Worm (Caenorhabditis elegans) whole organism, mixed stage, embryonic: ENCODE data around the gene srw-33.
A peak's percentile ranks its signal among the peaks of the same experiment; 100 is the strongest.

ENCODE experiments used
- bed-3 ChIP-seq: fragments of 200-800 bp; sonication (Bioruptor generic); optimal IDR thresholded peaks from 3 replicates; lab custom pipeline; 2018; ENCODE audit warnings: mild to moderate bottlenecking, missing genetic modification characterization, moderate library complexity, missing compliant biosample characterization
- ceh-39 ChIP-seq: fragments of 150-350 bp; optimal IDR thresholded peaks from 2 replicates; lab custom pipeline; 2014; ENCODE audit warnings: missing biosample characterization, missing genetic modification characterization
- ceh-43 ChIP-seq: fragments of 200-800 bp; sonication (Bioruptor generic); optimal IDR thresholded peaks from 2 replicates; lab custom pipeline; 2018; ENCODE audit warnings: mild to moderate bottlenecking, missing genetic modification characterization, moderate library complexity, missing compliant biosample characterization
- ceh-83 ChIP-seq: fragments of 200-800 bp; sonication (Bioruptor generic); optimal IDR thresholded peaks from 2 replicates; lab custom pipeline; 2018; ENCODE audit warnings: mild to moderate bottlenecking, missing genetic modification characterization, missing compliant biosample characterization
- ces-1 ChIP-seq: fragments of 150-350 bp; optimal IDR thresholded peaks from 2 replicates; lab custom pipeline; 2014; ENCODE audit warnings: missing biosample characterization, missing genetic modification reagents, missing genetic modification characterization
- cnd-1 ChIP-seq: fragments of 200-800 bp; sonication (Bioruptor generic); optimal IDR thresholded peaks from 2 replicates; lab custom pipeline; 2018; ENCODE audit warnings: mild to moderate bottlenecking, missing genetic modification characterization, missing compliant biosample characterization
- drap-1 ChIP-seq: fragments of 200-800 bp; sonication (Bioruptor generic); optimal IDR thresholded peaks from 3 replicates; lab custom pipeline; 2018; ENCODE audit warnings: mild to moderate bottlenecking, missing genetic modification characterization, missing compliant biosample characterization
- elt-1 ChIP-seq: sonication (generic microtip); optimal IDR thresholded peaks from 2 replicates; lab custom pipeline; 2017; ENCODE audit warnings: missing genetic modification characterization, mild to moderate bottlenecking, missing compliant biosample characterization, antibody characterized with exemption, moderate library complexity, borderline replicate concordance; ENCODE audit not compliant: insufficient read depth
- elt-3 ChIP-seq: fragments of 150-350 bp; optimal IDR thresholded peaks from 2 replicates; lab custom pipeline; 2014; ENCODE audit warnings: missing biosample characterization, missing genetic modification characterization
- ham-2 ChIP-seq: fragments of 200-800 bp; sonication (Bioruptor generic); optimal IDR thresholded peaks from 2 replicates; lab custom pipeline; 2018; ENCODE audit warnings: mild to moderate bottlenecking, missing genetic modification characterization, missing compliant biosample characterization
- hlh-1 ChIP-seq: fragments of 150-350 bp; optimal IDR thresholded peaks from 2 replicates; lab custom pipeline; 2014; ENCODE audit warnings: missing biosample characterization, missing genetic modification reagents, missing genetic modification characterization
- lin-13 ChIP-seq: fragments of 150-350 bp; optimal IDR thresholded peaks from 2 replicates; lab custom pipeline; 2014; ENCODE audit warnings: missing biosample characterization, missing genetic modification characterization
- lin-32 ChIP-seq: fragments of 200-800 bp; sonication (Bioruptor generic); optimal IDR thresholded peaks from 2 replicates; lab custom pipeline; 2018; ENCODE audit warnings: mild to moderate bottlenecking, missing genetic modification characterization, missing compliant biosample characterization
- mab-5 ChIP-seq: fragments of 150-350 bp; optimal IDR thresholded peaks from 2 replicates; lab custom pipeline; 2014; ENCODE audit warnings: missing biosample characterization, missing genetic modification characterization
- mep-1 ChIP-seq: fragments of 150-350 bp; optimal IDR thresholded peaks from 2 replicates; lab custom pipeline; 2017; ENCODE audit warnings: missing biosample characterization, missing genetic modification reagents, missing genetic modification characterization, inconsistent platforms
- mls-2 ChIP-seq: sonication (generic microtip); optimal IDR thresholded peaks from 2 replicates; lab custom pipeline; 2016; ENCODE audit warnings: mild to moderate bottlenecking, missing genetic modification characterization, moderate library complexity, missing compliant biosample characterization
- nhr-12 ChIP-seq: fragments of 150-350 bp; optimal IDR thresholded peaks from 2 replicates; lab custom pipeline; 2014; ENCODE audit warnings: missing biosample characterization, missing genetic modification characterization
- nhr-2 ChIP-seq: fragments of 150-350 bp; optimal IDR thresholded peaks from 2 replicates; lab custom pipeline; 2014; ENCODE audit warnings: missing biosample characterization, missing genetic modification characterization
- nhr-237 ChIP-seq: fragments of 150-350 bp; optimal IDR thresholded peaks from 2 replicates; lab custom pipeline; 2014; ENCODE audit warnings: missing biosample characterization, missing genetic modification characterization
- nhr-28 ChIP-seq: fragments of 150-350 bp; optimal IDR thresholded peaks from 2 replicates; lab custom pipeline; 2014; ENCODE audit warnings: missing biosample characterization, missing genetic modification characterization
- nhr-76 ChIP-seq: sonication (generic microtip); optimal IDR thresholded peaks from 2 replicates; lab custom pipeline; 2017; ENCODE audit warnings: missing biosample characterization, missing genetic modification characterization
- pha-4 ChIP-seq: fragments of 150-350 bp; optimal IDR thresholded peaks from 2 replicates; lab custom pipeline; 2018; ENCODE audit warnings: missing biosample characterization, missing genetic modification reagents, missing genetic modification characterization
- sem-2 ChIP-seq: fragments of 200-800 bp; sonication (Bioruptor generic); optimal IDR thresholded peaks from 2 replicates; lab custom pipeline; 2018; ENCODE audit warnings: mild to moderate bottlenecking, missing genetic modification characterization, missing compliant biosample characterization
- snpc-4 ChIP-seq: fragments of 150-350 bp; optimal IDR thresholded peaks from 2 replicates; lab custom pipeline; 2014; ENCODE audit warnings: missing biosample characterization, missing genetic modification characterization
- sptf-1 ChIP-seq: sonication (generic microtip); optimal IDR thresholded peaks from 2 replicates; lab custom pipeline; 2017; ENCODE audit warnings: mild to moderate bottlenecking, missing genetic modification characterization, moderate library complexity, missing compliant biosample characterization
- tbx-8 ChIP-seq: fragments of 200-800 bp; sonication (Bioruptor generic); optimal IDR thresholded peaks from 2 replicates; lab custom pipeline; 2018; ENCODE audit warnings: mild to moderate bottlenecking, missing genetic modification characterization, moderate library complexity, missing compliant biosample characterization
- unc-120 ChIP-seq: sonication (generic microtip); optimal IDR thresholded peaks from 2 replicates; lab custom pipeline; 2017; ENCODE audit warnings: missing genetic modification characterization, missing compliant biosample characterization; ENCODE audit not compliant: poor library complexity, severe bottlenecking
- unc-39 ChIP-seq: fragments of 150-350 bp; optimal IDR thresholded peaks from 2 replicates; lab custom pipeline; 2014; ENCODE audit warnings: missing biosample characterization, missing genetic modification characterization
- unc-62 ChIP-seq: fragments of 150-350 bp; optimal IDR thresholded peaks from 2 replicates; lab custom pipeline; 2014; ENCODE audit warnings: missing biosample characterization, missing genetic modification reagents, missing genetic modification characterization
- ztf-11 ChIP-seq: fragments of 150-350 bp; optimal IDR thresholded peaks from 2 replicates; lab custom pipeline; 2014; ENCODE audit warnings: missing biosample characterization, missing genetic modification characterization

The srw-33 gene

ce11 chrV:15451421-15451820 is at the start of gene srw-33:
Gene srw-33, minus strand, starts transcription at chrV:15451521.
- no peak for TF ChIP-seq mls-2 (tag; lab: Kevin White, UChicago)
- no peak for TF ChIP-seq nhr-2
- no peak for TF ChIP-seq ceh-39 (tag; lab: Kevin White, UChicago)
- TF ChIP-seq nhr-76 (tag; lab: Kevin White, UChicago) = no peak
- TF ChIP-seq lin-13 = no peak
- TF ChIP-seq ceh-83 = no peak
- TF ChIP-seq sptf-1 (tag; lab: Kevin White, UChicago) = no peak
- TF ChIP-seq hlh-1 = no peak
- TF ChIP-seq mab-5 (tag; lab: Kevin White, UChicago) = no peak
- TF ChIP-seq ces-1 = no peak

- TF ChIP-seq unc-62 (GFP tag; lab: Kevin White, UChicago) (no peak), tbx-8 (GFP tag; lab: Kevin White, UChicago) (no peak), lin-13 (no peak), sem-2 (GFP tag; lab: Kevin White, UChicago) (no peak), snpc-4 (tag; lab: Kevin White, UChicago) (no peak), cnd-1 (no peak), ztf-11 (tag; lab: Kevin White, UChicago) (no peak), nhr-12 (no peak), ceh-43 (GFP tag; lab: Kevin White, UChicago) (no peak), elt-3 (tag; lab: Kevin White, UChicago) (no peak), pha-4 (no peak), nhr-28 (tag; lab: Kevin White, UChicago) (no peak), unc-120 (tag; lab: Kevin White, UChicago) (no peak), unc-39 (tag; lab: Kevin White, UChicago) (no peak)
Observed at ce11 chrV:15499099-15499498, 47.8 kb upstream of the srw-33 start.

- no peak for TF ChIP-seq lin-13
- no peak for TF ChIP-seq ceh-39 (tag; lab: Kevin White, UChicago)
- TF ChIP-seq ceh-43 (GFP tag; lab: Kevin White, UChicago) = no peak
- TF ChIP-seq pha-4 = no peak
- no peak for TF ChIP-seq hlh-1
- no peak for TF ChIP-seq nhr-12
- no peak for TF ChIP-seq sptf-1 (tag; lab: Kevin White, UChicago)
- no peak for TF ChIP-seq snpc-4 (tag; lab: Kevin White, UChicago)
- TF ChIP-seq nhr-237 = no peak
- no peak for TF ChIP-seq nhr-28 (tag; lab: Kevin White, UChicago)
- TF ChIP-seq bed-3 (GFP tag; lab: Kevin White, UChicago) = no peak
- TF ChIP-seq unc-120 (tag; lab: Kevin White, UChicago) = no peak
- no peak for TF ChIP-seq nhr-2
- no peak for TF ChIP-seq ztf-11 (tag; lab: Kevin White, UChicago)
- TF ChIP-seq mls-2 (tag; lab: Kevin White, UChicago) = no peak
- no peak for TF ChIP-seq mab-5 (tag; lab: Kevin White, UChicago)
- no peak for TF ChIP-seq ces-1
Observed at ce11 chrV:15498434-15498833, 47.1 kb upstream of the srw-33 start, which contains the start of gene C06B8.7. Gene C06B8.7, plus strand, starts transcription at chrV:15498734.

DNA sequence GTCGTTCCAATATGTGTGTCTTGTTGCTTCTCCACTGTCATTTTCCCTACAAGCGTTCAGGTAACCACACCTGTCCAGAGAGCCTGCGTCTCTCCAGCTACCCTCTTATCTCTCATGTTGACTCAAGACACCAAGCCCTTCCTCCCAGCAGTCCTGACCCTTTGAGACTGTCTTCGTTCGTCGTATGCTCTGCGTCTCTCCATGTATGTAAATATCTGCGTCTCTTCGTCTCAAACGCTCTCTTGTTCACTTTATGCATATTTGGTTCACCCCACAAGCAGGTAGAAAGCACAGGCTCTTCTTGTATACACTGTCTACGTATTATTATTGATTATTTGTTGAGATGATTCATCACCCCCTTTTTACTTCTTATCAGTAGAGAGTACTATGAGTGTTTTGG is 46.4 kb upstream of the srw-33 start:
- TF ChIP-seq ham-2 (GFP tag; lab: Kevin White, UChicago) (peak; percentile 66), nhr-76 (tag; lab: Kevin White, UChicago) (no peak), lin-13 (peak; percentile 4), cnd-1 (peak; percentile 17), pha-4 (peak; percentile 100)

DNA sequence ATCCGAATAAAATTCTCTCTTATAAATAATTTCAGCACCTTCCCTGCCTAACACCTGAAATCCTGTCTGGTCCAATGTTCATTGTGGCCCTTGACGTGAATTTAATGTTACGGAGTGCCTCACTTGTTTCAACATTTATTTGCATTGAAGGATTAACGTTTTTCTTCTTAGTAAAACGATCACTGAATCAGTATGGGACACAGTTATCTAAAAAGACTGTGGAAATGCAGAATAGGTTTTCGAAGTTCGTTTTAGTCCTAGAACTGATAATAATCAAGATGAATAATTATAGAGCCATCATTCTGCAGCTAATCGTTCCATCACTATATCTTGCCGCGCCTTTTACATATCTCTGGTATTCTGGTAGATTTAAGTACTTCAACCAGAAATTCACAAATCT is 43.8 kb upstream of the srw-33 start, which contains the start of gene srh-219:
TSS of gene srh-219 (plus strand) at position 301 of the 400 bp plus-strand sequence.
- TF ChIP-seq mep-1 = no peak
- no peak for TF ChIP-seq lin-13
- no peak for TF ChIP-seq cnd-1
- TF ChIP-seq ceh-83 = no peak
- TF ChIP-seq elt-1 (tag; lab: Kevin White, UChicago) = no peak
- TF ChIP-seq unc-39 (tag; lab: Kevin White, UChicago) = no peak
- TF ChIP-seq drap-1 = no peak
- no peak for TF ChIP-seq sptf-1 (tag; lab: Kevin White, UChicago)
- TF ChIP-seq elt-3 (tag; lab: Kevin White, UChicago) = no peak
- no peak for TF ChIP-seq nhr-28 (tag; lab: Kevin White, UChicago)
- no peak for TF ChIP-seq snpc-4 (tag; lab: Kevin White, UChicago)
- TF ChIP-seq ces-1 = no peak
- TF ChIP-seq nhr-76 (tag; lab: Kevin White, UChicago) = no peak
- TF ChIP-seq ztf-11 (tag; lab: Kevin White, UChicago) = no peak
- TF ChIP-seq lin-32 (GFP tag; lab: Kevin White, UChicago) = no peak
- TF ChIP-seq ceh-39 (tag; lab: Kevin White, UChicago) = no peak
- no peak for TF ChIP-seq sem-2 (GFP tag; lab: Kevin White, UChicago)
- TF ChIP-seq nhr-237 = no peak
- TF ChIP-seq nhr-2 = no peak
- no peak for TF ChIP-seq bed-3 (GFP tag; lab: Kevin White, UChicago)
- TF ChIP-seq, all 35 proteins: peak for 0
